Fruit fly (Drosophila melanogaster): ENCODE data around the gene CG12237.

Gene CG12237

dm6 chrX:19683040-19683875 is 40.6 kb upstream of the CG12237 start, which contains the start of the genes dome and Ubqn:
Gene dome, minus strand, starts transcription at chrX:19683518.
Gene Ubqn, plus strand, starts transcription at chrX:19683808.
- TF ChIP-seq Ets96B (tag; optimal IDR thresholded peaks at IDR 0.05) (no peak), CG3032 (tag; optimal IDR thresholded peaks at IDR 0.05) (peak; percentile 9), eg (GFP tag; IDR thresholded peaks at IDR 0.05) (0 out of 3 replicates have a peak, but pooled peaks have one; percentile 22), CG32006 (GFP tag; optimal IDR thresholded peaks at IDR 0.05) (no peak), CG6163 (GFP tag; IDR thresholded peaks at IDR 0.05) (no peak), lz (GFP tag; optimal IDR thresholded peaks at IDR 0.05) (no peak), CG6854 (GFP tag; optimal IDR thresholded peaks at IDR 0.05) (peak; percentile 82), Gug (GFP tag; IDR thresholded peaks at IDR 0.05) (no peak), net (GFP tag; optimal IDR thresholded peaks at IDR 0.05) (peak; percentile 45), Eip93F (GFP tag; optimal IDR thresholded peaks at IDR 0.05) (no peak), CG1621 (tag; optimal IDR thresholded peaks at IDR 0.05) (no peak), Sox15 (GFP tag; optimal IDR thresholded peaks at IDR 0.05) (no peak), CG11902 (GFP tag; optimal IDR thresholded peaks at IDR 0.05) (no peak), CG7368 (GFP tag; optimal IDR thresholded peaks at IDR 0.05) (peak; percentile 0), dsx (GFP tag; optimal IDR thresholded peaks at IDR 0.05; ENCODE audit: poor library complexity, severe bottlenecking) (peak; percentile 9), Sox14 (GFP tag; optimal IDR thresholded peaks at IDR 0.05) (peak; percentile 8), Eip78C (GFP tag) (peak; percentile 77), Hr4 (GFP tag; optimal IDR thresholded peaks at IDR 0.05) (no peak), Lpt (GFP tag; optimal IDR thresholded peaks at IDR 0.05) (no peak), Smox (GFP tag; optimal IDR thresholded peaks at IDR 0.05) (no peak), OdsH (GFP tag; optimal IDR thresholded peaks at IDR 0.05) (no peak), svp (GFP tag) (no peak), fkh (GFP tag; optimal IDR thresholded peaks at IDR 0.05) (no peak), Met (GFP tag; optimal IDR thresholded peaks at IDR 0.05) (no peak), topi (GFP tag; optimal IDR thresholded peaks at IDR 0.05) (peak; percentile 22), dac (GFP tag; optimal IDR thresholded peaks at IDR 0.05) (no peak), CG15336 (GFP tag; IDR thresholded peaks at IDR 0.05) (peak; percentile 49; the same call in 1 of the 2 replicates), CG6276 (GFP tag; optimal IDR thresholded peaks at IDR 0.05) (no peak), CG10631 (GFP tag; optimal IDR thresholded peaks at IDR 0.05) (no peak), acj6 (GFP tag; optimal IDR thresholded peaks at IDR 0.05) (no peak), salr (GFP tag; optimal IDR thresholded peaks at IDR 0.05) (no peak), ss (GFP tag; optimal IDR thresholded peaks at IDR 0.05) (peak in 1 of 2 experiments; percentile 36), Blimp-1 (GFP tag; optimal IDR thresholded peaks at IDR 0.05) (peak; percentile 44), CG31627 (GFP tag; optimal IDR thresholded peaks at IDR 0.05) (no peak), vri (GFP tag; optimal IDR thresholded peaks at IDR 0.05) (no peak), CG3919 (GFP tag; optimal IDR thresholded peaks at IDR 0.05) (no peak), pdm3 (GFP tag; optimal IDR thresholded peaks at IDR 0.05) (no peak), CG8119 (GFP tag; IDR thresholded peaks at IDR 0.05) (no peak)

dm6 chrX:19679207-19679606 is 36.5 kb upstream of the CG12237 start:
- no peak for TF ChIP-seq CG6808 (GFP tag; optimal IDR thresholded peaks at IDR 0.05)
- no peak for TF ChIP-seq Gug (GFP tag; IDR thresholded peaks at IDR 0.05)
- TF ChIP-seq salr (GFP tag; optimal IDR thresholded peaks at IDR 0.05), result no peak

- no peak for TF ChIP-seq CG32006 (GFP tag; optimal IDR thresholded peaks at IDR 0.05)
- peak; percentile 79 for TF ChIP-seq svp (GFP tag)
Measured at dm6 chrX:19675662-19676061, 33.0 kb upstream of the CG12237 start, which contains the start of gene et. Gene et, minus strand, starts transcription at chrX:19675891.

Measured in whole organism, prepupa.